Fruit fly (Drosophila melanogaster) whole organism, embryonic: ENCODE results near the gene Trm7-32.

Experiments used
- ATbp ChIP-seq: fragments of 200-800 bp; sonication (Bioruptor generic); optimal IDR thresholded peaks from 2 replicates; lab custom pipeline; 2017; ENCODE audit warnings: missing biosample characterization, mild to moderate bottlenecking, missing genetic modification characterization, missing genetic modification reagents
- Aef1 ChIP-seq: fragments of 200-800 bp; sonication (Bioruptor generic); IDR thresholded peaks from 3 replicates; pipeline ENCODE4 v1.3.6; 2022; ENCODE audit warnings: missing biosample characterization, missing genetic modification characterization
- Atf3 ChIP-seq: fragments of 200-800 bp; sonication (Bioruptor generic); optimal IDR thresholded peaks from 3 replicates; lab custom pipeline; 2016; ENCODE audit warnings: missing biosample characterization, missing genetic modification characterization
- CG10543 ChIP-seq: fragments of 200-800 bp; sonication (Bioruptor generic); optimal IDR thresholded peaks from 3 replicates; lab custom pipeline; 2017; ENCODE audit warnings: missing biosample characterization, mild to moderate bottlenecking, missing genetic modification characterization, moderate library complexity
- CG10654 ChIP-seq: fragments of 200-800 bp; sonication (Bioruptor generic); optimal IDR thresholded peaks from 2 replicates; lab custom pipeline; 2016; ENCODE audit warnings: missing biosample characterization, missing genetic modification characterization
- CG11504 ChIP-seq: fragments of 200-800 bp; sonication (Bioruptor generic); optimal IDR thresholded peaks from 3 replicates; lab custom pipeline; 2019; ENCODE audit warnings: missing biosample characterization, mild to moderate bottlenecking, missing genetic modification characterization, moderate library complexity
- CG12219 ChIP-seq: fragments of 200-800 bp; sonication (Bioruptor generic); optimal IDR thresholded peaks from 3 replicates; lab custom pipeline; 2018; ENCODE audit warnings: missing biosample characterization, mild to moderate bottlenecking, missing genetic modification characterization
- CG14050 ChIP-seq: fragments of 200-800 bp; sonication (Bioruptor generic); IDR thresholded peaks from 3 replicates; pipeline ENCODE4 v1.3.6; 2022; ENCODE audit warnings: missing biosample characterization, missing genetic modification characterization
- CG14667 ChIP-seq: fragments of 200-800 bp; sonication (Bioruptor generic); IDR thresholded peaks from 2 replicates; pipeline ENCODE4 v1.3.6; 2022; ENCODE audit warnings: missing biosample characterization, missing genetic modification characterization
- CG1529 ChIP-seq: fragments of 200-800 bp; sonication (Bioruptor generic); optimal IDR thresholded peaks from 3 replicates; lab custom pipeline; 2018; ENCODE audit warnings: missing biosample characterization, missing genetic modification characterization
- CG1602 ChIP-seq: fragments of 200-800 bp; sonication (Bioruptor generic); optimal IDR thresholded peaks from 3 replicates; lab custom pipeline; 2016; ENCODE audit warnings: missing biosample characterization, missing genetic modification characterization
- CG1603 ChIP-seq: fragments of 200-800 bp; sonication (Bioruptor generic); optimal IDR thresholded peaks from 2 replicates; lab custom pipeline; 2019; ENCODE audit warnings: missing biosample characterization, mild to moderate bottlenecking, missing genetic modification characterization, moderate library complexity
- CG16779 ChIP-seq: fragments of 200-800 bp; sonication (Bioruptor generic); IDR thresholded peaks from 2 replicates; pipeline ENCODE4 v1.3.6; 2022; ENCODE audit warnings: missing biosample characterization, missing genetic modification characterization
- CG18011 ChIP-seq: fragments of 200-800 bp; sonication (Bioruptor generic); optimal IDR thresholded peaks from 2 replicates; lab custom pipeline; 2017; ENCODE audit warnings: missing biosample characterization, missing genetic modification characterization, mild to moderate bottlenecking, moderate library complexity, missing genotype
- CG2875 ChIP-seq: fragments of 200-800 bp; sonication (Bioruptor generic); optimal IDR thresholded peaks from 2 replicates; lab custom pipeline; 2017; ENCODE audit warnings: missing biosample characterization, mild to moderate bottlenecking, missing genetic modification characterization, missing genetic modification reagents
- CG32532 ChIP-seq: fragments of 200-800 bp; sonication (Bioruptor generic); IDR thresholded peaks from 2 replicates; pipeline ENCODE4 v1.3.6; 2022; ENCODE audit warnings: missing biosample characterization, missing genetic modification characterization
- CG3407 ChIP-seq: fragments of 200-800 bp; sonication (Bioruptor generic); optimal IDR thresholded peaks from 2 replicates; lab custom pipeline; 2018; ENCODE audit warnings: missing biosample characterization, mild to moderate bottlenecking, missing genetic modification characterization
- CG34422 ChIP-seq: fragments of 200-800 bp; sonication (Bioruptor generic); IDR thresholded peaks from 3 replicates; pipeline ENCODE4 v1.3.6; 2022; ENCODE audit warnings: missing biosample characterization, missing genetic modification characterization
- CG6689 ChIP-seq: fragments of 200-800 bp; sonication (Bioruptor generic); IDR thresholded peaks from 2 replicates; pipeline ENCODE4 v1.3.6; 2022; ENCODE audit warnings: missing biosample characterization, missing genetic modification characterization
- CG6854 ChIP-seq: fragments of 200-800 bp; sonication (Bioruptor generic); optimal IDR thresholded peaks from 3 replicates; lab custom pipeline; 2017; ENCODE audit warnings: missing biosample characterization, mild to moderate bottlenecking, missing genetic modification characterization
- CG7357 ChIP-seq: fragments of 200-800 bp; sonication (Bioruptor generic); IDR thresholded peaks from 3 replicates; pipeline ENCODE4 v1.3.6; 2022; ENCODE audit warnings: missing biosample characterization, missing genetic modification characterization
- CG8388 ChIP-seq: fragments of 200-800 bp; sonication (Bioruptor generic); optimal IDR thresholded peaks from 2 replicates; lab custom pipeline; 2019; ENCODE audit warnings: missing biosample characterization, mild to moderate bottlenecking, missing genetic modification characterization, moderate library complexity
- CG8478 ChIP-seq: fragments of >200 bp; optimal IDR thresholded peaks from 2 replicates; lab custom pipeline; 2018
- Dip2 ChIP-seq: fragments of 200-800 bp; sonication (Bioruptor generic); IDR thresholded peaks from 2 replicates; pipeline ENCODE4 v1.3.6; 2022; ENCODE audit warnings: missing biosample characterization, missing genetic modification characterization
- Doc2 ChIP-seq: fragments of 200-800 bp; sonication (Bioruptor generic); IDR thresholded peaks from 2 replicates; pipeline ENCODE4 v1.3.6; 2022; ENCODE audit warnings: missing biosample characterization, missing genetic modification characterization
- E2f1 ChIP-seq: fragments of 200-800 bp; sonication (Bioruptor generic); IDR thresholded peaks from 2 replicates; pipeline ENCODE4 v1.3.6; 2022; ENCODE audit warnings: missing biosample characterization, missing genetic modification characterization
- Fer3 ChIP-seq: fragments of 200-800 bp; sonication (Bioruptor generic); optimal IDR thresholded peaks from 2 replicates; lab custom pipeline; 2018; ENCODE audit warnings: missing biosample characterization, mild to moderate bottlenecking, missing genetic modification characterization, moderate library complexity
- HmgD ChIP-seq: fragments of 200-800 bp; sonication (Bioruptor generic); optimal IDR thresholded peaks from 3 replicates; lab custom pipeline; 2016; ENCODE audit warnings: missing biosample characterization, missing genetic modification characterization
- Hr3 ChIP-seq: fragments of 200-800 bp; sonication (Bioruptor generic); optimal IDR thresholded peaks from 3 replicates; lab custom pipeline; 2016; ENCODE audit warnings: missing biosample characterization, missing genetic modification characterization
- Lhr ChIP-seq: fragments of 200-800 bp; sonication (Bioruptor generic); optimal IDR thresholded peaks from 3 replicates; lab custom pipeline; 2017; ENCODE audit warnings: mild to moderate bottlenecking, missing biosample characterization, missing genetic modification reagents, missing genetic modification characterization
- Optix ChIP-seq: fragments of 200-800 bp; sonication (Bioruptor generic); IDR thresholded peaks from 3 replicates; pipeline ENCODE4 v1.3.6; 2022; ENCODE audit warnings: missing biosample characterization, missing genetic modification characterization
- Sry-β ChIP-seq: fragments of 200-800 bp; sonication (Bioruptor generic); optimal IDR thresholded peaks from 2 replicates; lab custom pipeline; 2018; ENCODE audit warnings: missing biosample characterization, mild to moderate bottlenecking, missing genetic modification characterization, moderate library complexity
- ac ChIP-seq: fragments of 200-800 bp; sonication (Bioruptor generic); optimal IDR thresholded peaks from 3 replicates; lab custom pipeline; 2017; ENCODE audit warnings: missing biosample characterization, mild to moderate bottlenecking, missing genetic modification characterization
- az2 ChIP-seq: fragments of 200-800 bp; sonication (Bioruptor generic); optimal IDR thresholded peaks from 3 replicates; lab custom pipeline; 2016; ENCODE audit warnings: missing biosample characterization, missing genetic modification characterization
- cg ChIP-seq: fragments of 200-800 bp; sonication (Bioruptor generic); optimal IDR thresholded peaks from 3 replicates; lab custom pipeline; 2019; ENCODE audit warnings: missing biosample characterization, mild to moderate bottlenecking, missing genetic modification characterization, moderate library complexity
- crc ChIP-seq: fragments of 200-800 bp; sonication (Bioruptor generic); optimal IDR thresholded peaks from 2 replicates; lab custom pipeline; 2016; ENCODE audit warnings: missing biosample characterization, missing genetic modification characterization
- dati ChIP-seq: fragments of 200-800 bp; sonication (Bioruptor generic); IDR thresholded peaks from 2 replicates; pipeline ENCODE4 v1.3.6; 2022; ENCODE audit warnings: missing biosample characterization, missing genetic modification characterization
- esg ChIP-seq: fragments of 200-800 bp; sonication (Bioruptor generic); conservative IDR thresholded peaks from 2 replicates; pipeline ENCODE4 v1.3.6; 2022; ENCODE audit warnings: missing biosample characterization, missing genetic modification characterization
- exex ChIP-seq: fragments of 200-800 bp; sonication (Bioruptor generic); optimal IDR thresholded peaks from 4 replicates; lab custom pipeline; 2018; ENCODE audit warnings: missing biosample characterization, mild to moderate bottlenecking, missing genetic modification characterization, moderate library complexity
- fd102C ChIP-seq: fragments of 200-800 bp; sonication (Bioruptor generic); optimal IDR thresholded peaks from 2 replicates; lab custom pipeline; 2018; ENCODE audit warnings: missing biosample characterization, mild to moderate bottlenecking, missing genetic modification characterization, moderate library complexity
- hb ChIP-seq: fragments of 200-800 bp; sonication (Bioruptor generic); IDR thresholded peaks from 3 replicates; pipeline ENCODE4 v1.3.6; 2022; ENCODE audit warnings: missing biosample characterization, missing genetic modification characterization; ENCODE audit not compliant: partially characterized antibody
- inv ChIP-seq: fragments of 200-800 bp; sonication (Bioruptor generic); IDR thresholded peaks from 2 replicates; pipeline ENCODE4 v1.3.6; 2022; ENCODE audit warnings: missing biosample characterization, missing genetic modification characterization; ENCODE audit not compliant: partially characterized antibody
- jumu ChIP-seq: fragments of 200-800 bp; sonication (Bioruptor generic); optimal IDR thresholded peaks from 3 replicates; lab custom pipeline; 2016; ENCODE audit warnings: missing biosample characterization, missing genetic modification characterization
- lmd ChIP-seq: fragments of 200-800 bp; sonication (Bioruptor generic); IDR thresholded peaks from 2 replicates; pipeline ENCODE4 v1.3.6; 2022; ENCODE audit warnings: missing biosample characterization, missing genetic modification characterization
- org-1 ChIP-seq: fragments of 200-800 bp; sonication (Bioruptor generic); optimal IDR thresholded peaks from 2 replicates; lab custom pipeline; 2017; ENCODE audit warnings: missing biosample characterization, missing genetic modification characterization
- ranshi ChIP-seq: fragments of 200-800 bp; sonication (Bioruptor generic); IDR thresholded peaks from 2 replicates; pipeline ENCODE4 v1.3.6; 2022; ENCODE audit warnings: missing biosample characterization, missing genetic modification characterization
- sens-2 ChIP-seq: fragments of 200-800 bp; sonication (Bioruptor generic); IDR thresholded peaks from 2 replicates; pipeline ENCODE4 v1.3.6; 2022; ENCODE audit warnings: missing biosample characterization, missing genetic modification characterization
- slp2 ChIP-seq: fragments of 200-800 bp; sonication (Bioruptor generic); optimal IDR thresholded peaks from 2 replicates; lab custom pipeline; 2016; ENCODE audit warnings: missing biosample characterization, missing genetic modification characterization
- ssp ChIP-seq: fragments of 200-800 bp; sonication (Bioruptor generic); IDR thresholded peaks from 2 replicates; pipeline ENCODE4 v1.3.6; 2022; ENCODE audit warnings: missing biosample characterization, missing genetic modification characterization
- usp ChIP-seq: fragments of >200 bp; optimal IDR thresholded peaks from 2 replicates; lab custom pipeline; 2017; ENCODE audit warnings: missing biosample characterization, missing genetic modification characterization
- zfh1 ChIP-seq: fragments of 200-800 bp; sonication (Bioruptor generic); IDR thresholded peaks from 3 replicates; pipeline ENCODE4 v1.3.6; 2022; ENCODE audit warnings: missing biosample characterization, missing genetic modification characterization

The Trm7-32 gene

DNA sequence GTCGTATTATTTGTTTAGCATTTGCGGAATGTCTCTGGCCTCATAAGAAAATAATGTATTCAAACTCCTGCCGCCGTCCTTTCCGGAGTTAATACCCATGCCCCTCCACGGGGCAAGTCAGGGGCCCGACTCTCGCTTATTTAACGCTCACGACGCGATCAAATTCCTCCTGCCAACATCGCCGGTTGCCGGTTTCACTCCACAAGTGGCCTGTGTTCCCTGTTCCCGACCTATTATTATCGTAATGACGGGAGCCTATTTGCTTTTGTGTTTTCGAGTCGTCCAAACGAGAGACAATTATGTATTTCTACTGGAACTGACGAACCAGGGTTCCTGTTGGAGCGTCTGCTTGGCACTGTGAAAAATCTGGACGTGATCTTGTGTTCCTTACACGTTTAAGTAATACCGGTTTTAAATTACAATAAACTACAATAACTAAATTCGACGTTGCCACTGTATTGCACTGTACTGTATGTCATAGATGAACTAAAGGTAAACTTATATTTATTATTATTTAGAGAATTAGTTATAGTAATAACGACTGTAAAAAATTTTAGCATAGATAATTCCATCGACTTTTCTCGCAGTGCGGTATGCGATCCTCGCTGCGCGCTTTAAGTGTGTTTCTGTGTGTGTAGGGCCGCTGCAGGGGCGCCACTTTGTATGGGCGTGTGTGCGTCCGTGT lies 12.1 kb downstream of the Trm7-32 start (continued):
- TF ChIP-seq lmd (GFP tag; lab: Robert Waterston, UW) = peak; percentile 13; the same call in 1 of the 2 replicates
- TF ChIP-seq ac = peak; percentile 78
- TF ChIP-seq CG8388 (GFP tag; lab: Kevin White, UChicago) = peak; percentile 62
- no peak for TF ChIP-seq hb (GFP tag; lab: Robert Waterston, UW)
- 0 out of 2 replicates have a peak, but pooled peaks have one; percentile 33 for TF ChIP-seq CG6689
- TF ChIP-seq CG6854 (GFP tag; lab: Kevin White, UChicago) = no peak
- peak; percentile 52 for TF ChIP-seq CG1602
- peak; percentile 25 for TF ChIP-seq az2
- TF ChIP-seq usp = no peak
- TF ChIP-seq CG34422 (GFP tag; lab: Robert Waterston, UW) = peak; percentile 68; the same call in 2 of the 3 replicates
- TF ChIP-seq CG1603 (tag; lab: Kevin White, UChicago) = peak; percentile 51
- TF ChIP-seq exex (tag; lab: Kevin White, UChicago) = no peak
- TF ChIP-seq HmgD = no peak
- no peak for TF ChIP-seq Sry-β
- no peak for TF ChIP-seq CG14667 (GFP tag; lab: Robert Waterston, UW)
- no peak for TF ChIP-seq CG7357 (GFP tag; lab: Robert Waterston, UW)
- TF ChIP-seq CG16779 (GFP tag; lab: Robert Waterston, UW) = no peak
- TF ChIP-seq esg = no peak
- TF ChIP-seq inv (GFP tag; lab: Robert Waterston, UW) = no peak
- no peak for TF ChIP-seq dati (GFP tag; lab: Robert Waterston, UW)
- TF ChIP-seq CG10654 (GFP tag; lab: Kevin White, UChicago) = peak; percentile 1
- TF ChIP-seq Fer3 = no peak
- peak; percentile 6 for TF ChIP-seq CG2875
- TF ChIP-seq sens-2 = 0 out of 2 replicates have a peak, but pooled peaks have one; percentile 26
- peak; percentile 50 for TF ChIP-seq CG1529 (GFP tag; lab: Kevin White, UChicago)
- no peak for TF ChIP-seq ATbp (GFP tag; lab: Kevin White, UChicago)
- no peak for TF ChIP-seq CG12219 (GFP tag; lab: Kevin White, UChicago)
- peak; percentile 16 for TF ChIP-seq CG11504 (tag; lab: Kevin White, UChicago)
- TF ChIP-seq CG3407 = peak; percentile 8
- no peak for TF ChIP-seq CG14050 (GFP tag; lab: Robert Waterston, UW)
- TF ChIP-seq Atf3 (GFP tag; lab: Kevin White, UChicago) = peak; percentile 3
- no peak for TF ChIP-seq CG32532 (GFP tag; lab: Robert Waterston, UW)
- 0 out of 3 replicates have a peak, but pooled peaks have one; percentile 24 for TF ChIP-seq Optix
- TF ChIP-seq CG18011 (GFP tag; lab: Kevin White, UChicago) = no peak
- 0 out of 2 replicates have a peak, but pooled peaks have one; percentile 15 for TF ChIP-seq ssp (GFP tag; lab: Robert Waterston, UW)
- TF ChIP-seq E2f1 (GFP tag; lab: Robert Waterston, UW) = 0 out of 2 replicates have a peak, but pooled peaks have one; percentile 13
- TF ChIP-seq CG8478 (lab: Kevin White, UChicago) = no peak
- TF ChIP-seq CG10543 = no peak
- TF ChIP-seq Doc2 (GFP tag; lab: Robert Waterston, UW) = no peak
- TF ChIP-seq crc (GFP tag; lab: Kevin White, UChicago) = no peak
- TF ChIP-seq Lhr (GFP tag; lab: Kevin White, UChicago) = peak; percentile 27
- peak; percentile 10 for TF ChIP-seq jumu (GFP tag; lab: Kevin White, UChicago)
- TF ChIP-seq cg (GFP tag; lab: Kevin White, UChicago) = peak; percentile 60
- peak; percentile 24 for TF ChIP-seq org-1 (GFP tag; lab: Kevin White, UChicago)
- no peak for TF ChIP-seq slp2 (GFP tag; lab: Kevin White, UChicago)
- peak; percentile 81 for TF ChIP-seq fd102C
- TF ChIP-seq Dip2 (GFP tag; lab: Robert Waterston, UW) = no peak
- peak; percentile 44; the same call in 1 of the 3 replicates for TF ChIP-seq zfh1
- peak; percentile 39 for TF ChIP-seq Hr3 (GFP tag; lab: Kevin White, UChicago)
- TF ChIP-seq Aef1 (GFP tag; lab: Robert Waterston, UW) = no peak
- no peak for TF ChIP-seq ranshi (GFP tag; lab: Robert Waterston, UW)
